Fruit fly (Drosophila melanogaster): ENCODE measurements around the gene mRpS24.

mRpS24 gene

DNA sequence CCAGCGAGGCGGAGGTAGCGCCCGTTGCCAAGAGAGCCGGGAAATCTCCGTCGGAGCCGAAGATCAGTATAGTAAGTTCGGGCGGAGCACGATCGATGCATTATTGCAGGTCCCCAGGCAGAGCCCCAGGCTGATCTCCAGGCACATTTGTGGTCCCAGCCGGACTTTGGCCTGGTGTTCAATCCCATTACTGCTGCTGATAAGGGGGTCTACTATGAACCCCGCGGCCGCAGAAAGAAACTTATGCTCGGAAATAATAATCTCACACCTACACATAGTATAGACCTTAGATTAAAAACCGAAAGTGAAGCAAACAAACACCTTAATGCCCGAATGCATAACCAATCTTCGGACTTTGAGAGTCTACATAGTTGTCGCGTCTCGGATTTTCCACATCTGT is 46.4 kb downstream of the mRpS24 start (continued):
- TF ChIP-seq kay (GFP tag; optimal IDR thresholded peaks at IDR 0.05) (no peak), dati (GFP tag; IDR thresholded peaks at IDR 0.05) (no peak), CG3163 (GFP tag; optimal IDR thresholded peaks at IDR 0.05) (no peak), Dip3 (GFP tag; optimal IDR thresholded peaks at IDR 0.05) (no peak), aop (GFP tag; IDR thresholded peaks at IDR 0.05) (no peak), CG1603 (tag; optimal IDR thresholded peaks at IDR 0.05) (no peak), CG2875 (GFP tag; optimal IDR thresholded peaks at IDR 0.05) (no peak), BtbVII (GFP tag; optimal IDR thresholded peaks at IDR 0.05) (no peak), pfk (GFP tag; optimal IDR thresholded peaks at IDR 0.05) (no peak), exex (tag; optimal IDR thresholded peaks at IDR 0.05) (peak; percentile 21)

DNA sequence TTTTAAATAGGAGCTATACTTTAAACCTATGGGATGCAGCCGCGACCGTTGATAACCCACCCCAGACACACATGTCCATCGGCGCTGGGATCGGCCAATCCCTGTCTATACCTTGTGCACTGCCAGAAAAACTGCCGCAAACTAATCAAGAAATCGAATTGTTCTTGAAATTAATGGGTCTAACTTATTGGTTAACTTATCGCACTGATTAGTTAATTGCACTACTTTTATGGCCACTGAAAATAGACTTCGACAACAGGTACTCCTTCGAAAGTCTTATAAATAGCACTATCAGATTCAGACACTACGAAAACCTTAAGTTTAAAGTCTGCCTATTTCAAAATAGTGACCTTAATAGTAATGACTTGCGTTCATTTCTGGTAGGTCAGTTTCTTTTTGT is 47.2 kb downstream of the mRpS24 start, which contains the start of gene CG13607:
CG13607 (minus strand) TSS at position 143 of the 400 bp plus-strand sequence.
- TF ChIP-seq sc (optimal IDR thresholded peaks at IDR 0.05) (no peak), sc (GFP tag; optimal IDR thresholded peaks at IDR 0.05) (no peak), nom (GFP tag; optimal IDR thresholded peaks at IDR 0.05) (peak; percentile 21), mirr (GFP tag; optimal IDR thresholded peaks at IDR 0.05) (peak; percentile 33), exex (tag; optimal IDR thresholded peaks at IDR 0.05) (peak; percentile 93), bbx (GFP tag; IDR thresholded peaks at IDR 0.05; ENCODE audit: partially characterized antibody) (no peak), sug (tag; optimal IDR thresholded peaks at IDR 0.05) (peak; percentile 33), Med (GFP tag) (peak; percentile 20)

DNA sequence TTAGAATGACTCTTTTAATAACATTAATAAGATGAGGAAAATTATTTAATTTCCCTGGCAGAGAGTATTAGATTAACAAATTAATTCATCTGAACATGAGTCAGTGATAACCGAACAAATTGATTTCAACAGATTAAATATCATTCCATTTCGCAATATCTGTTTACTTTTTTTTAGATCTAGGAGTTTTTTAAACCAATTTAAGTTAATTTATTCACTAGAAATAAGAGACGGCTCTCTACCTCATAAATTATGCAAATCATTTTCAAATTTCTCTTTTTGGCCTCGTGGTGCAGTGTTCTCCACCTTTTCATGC is 50.3 kb downstream of the mRpS24 start, which contains the start of gene Root:
Root (plus strand) TSS at position 217 of the 316 bp plus-strand sequence.
- TF ChIP-seq ranshi (GFP tag; IDR thresholded peaks at IDR 0.05) (no peak), rib (GFP tag; IDR thresholded peaks at IDR 0.05) (no peak), odd (GFP tag; optimal IDR thresholded peaks at IDR 0.05) (no peak), CG17359 (tag; optimal IDR thresholded peaks at IDR 0.05) (no peak), amos (GFP tag; IDR thresholded peaks at IDR 0.05; ENCODE audit: partially characterized antibody) (no peak), CG17186 (GFP tag; optimal IDR thresholded peaks at IDR 0.05) (no peak)
